Worm (Caenorhabditis elegans): ENCODE results near the gene grl-21.
"Not testable (repeated sequence)": the region's sequence is repeated elsewhere in the genome, so short reads cannot be mapped to it uniquely, and the experiment has no call there.

The grl-21 gene

DNA sequence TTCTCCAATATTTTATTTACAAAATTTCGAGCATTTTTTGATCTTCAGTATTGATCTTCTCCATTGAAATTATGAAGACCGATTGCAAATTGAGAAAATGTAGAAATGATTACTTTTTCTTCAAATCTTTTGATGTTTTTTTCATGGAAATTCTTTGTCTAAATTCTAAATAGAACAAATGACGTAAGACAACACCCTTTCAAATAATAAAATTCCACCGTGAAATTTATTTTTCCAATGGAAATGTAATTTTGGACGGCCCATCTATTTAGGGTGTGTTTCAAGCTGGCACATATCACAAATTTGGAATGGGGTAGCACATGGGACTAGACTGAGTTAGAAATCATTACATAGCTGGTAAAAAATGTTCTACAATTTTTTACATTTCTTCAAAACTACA lies 14.5 kb downstream of the grl-21 start, which contains the start of gene T25B9.2:
TSS of gene T25B9.2 (minus strand) at position 101 of the 400 bp plus-strand sequence.
- TF ChIP-seq nhr-237, nhr-67, nhr-77 (tag; optimal IDR thresholded peaks at IDR 0.05): not testable (repeated sequence)

ce11 chrIV:10754685-10755084 lies 17.4 kb downstream of the grl-21 start, which contains the start of gene T25B9.5:
TSS of gene T25B9.5 (minus strand) at chrIV:10754785.
- TF ChIP-seq nhr-67 (tag; optimal IDR thresholded peaks at IDR 0.05), result no peak
- no peak for TF ChIP-seq lin-15B (tag; optimal IDR thresholded peaks at IDR 0.05)
- no peak for TF ChIP-seq nhr-23 (tag; optimal IDR thresholded peaks at IDR 0.05)

DNA sequence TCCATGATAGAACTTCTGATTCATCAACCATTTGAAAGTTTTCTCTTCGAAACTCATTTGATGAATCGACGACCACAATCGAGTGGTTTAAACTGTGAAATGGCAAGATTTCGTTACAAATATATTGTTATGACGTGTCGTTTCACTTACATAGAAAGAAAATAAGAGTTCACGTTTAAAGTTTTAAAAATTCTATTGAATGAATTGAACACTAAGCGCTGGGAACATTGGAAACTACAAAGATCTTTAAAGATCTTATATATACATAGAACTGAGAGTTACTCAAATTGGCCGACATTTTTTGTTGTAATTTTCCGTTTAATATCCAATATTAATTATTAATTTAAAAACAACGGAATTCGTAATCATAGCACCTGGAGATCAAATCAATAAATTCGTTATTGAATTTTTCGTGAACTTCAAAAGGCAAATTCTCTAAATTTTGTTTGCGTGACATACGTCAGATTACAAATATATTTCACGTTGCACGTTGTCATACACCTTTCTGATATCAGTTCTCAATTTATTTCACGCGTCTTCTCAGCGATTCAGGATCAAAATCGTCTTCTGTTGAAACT lies 20.4 kb downstream of the grl-21 start, which contains the start of the genes T25B9.4 and T25B9.6:
TSS of gene T25B9.4 (minus strand) at position 101 of the 578 bp plus-strand sequence.
TSS of gene T25B9.6 (plus strand) at position 528 of the 578 bp plus-strand sequence.
- TF ChIP-seq egl-5 (tag; optimal IDR thresholded peaks at IDR 0.05), result no peak
- no peak for TF ChIP-seq ceh-16 (tag; optimal IDR thresholded peaks at IDR 0.05)

DNA sequence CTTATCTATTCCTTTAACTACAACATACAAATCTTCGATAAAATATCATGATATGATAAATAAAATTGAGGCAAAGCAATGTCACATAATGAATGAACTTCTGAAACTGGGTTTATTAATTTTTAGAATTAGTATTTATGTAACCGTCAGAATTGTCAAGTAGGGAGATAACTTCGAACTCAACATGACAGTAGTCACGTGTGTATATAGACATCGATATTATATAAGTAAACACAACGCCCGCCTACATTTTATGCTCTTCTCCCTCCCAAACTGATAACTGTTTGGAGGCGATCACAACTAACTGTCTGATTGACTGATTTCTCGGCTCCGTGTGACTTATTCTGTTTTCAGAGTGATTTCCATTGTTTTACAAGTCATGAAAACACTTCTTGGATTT lies 24.1 kb downstream of the grl-21 start, which contains the start of gene ugt-54:
TSS of gene ugt-54 (plus strand) at position 355 of the 400 bp plus-strand sequence.
- TF ChIP-seq daf-12 (tag; optimal IDR thresholded peaks at IDR 0.05) (no peak), elt-2 (tag; optimal IDR thresholded peaks at IDR 0.05) (peak; percentile 87), pqm-1 (tag; optimal IDR thresholded peaks at IDR 0.05) (peak; percentile 74)

- TF ChIP-seq nhr-67 (tag; optimal IDR thresholded peaks at IDR 0.05) (no peak), nhr-76 (tag; optimal IDR thresholded peaks at IDR 0.05) (no peak), nfya-1 (tag; optimal IDR thresholded peaks at IDR 0.05; ENCODE audit: insufficient read depth) (no peak), ceh-28 (tag; optimal IDR thresholded peaks at IDR 0.05) (no peak), ztf-11 (tag; optimal IDR thresholded peaks at IDR 0.05) (no peak), nhr-237 (tag; optimal IDR thresholded peaks at IDR 0.05) (no peak), skn-1 (tag; optimal IDR thresholded peaks at IDR 0.05) (no peak), unc-39 (tag; optimal IDR thresholded peaks at IDR 0.05) (no peak), daf-12 (tag; optimal IDR thresholded peaks at IDR 0.05) (no peak), nhr-11 (tag; optimal IDR thresholded peaks at IDR 0.05) (no peak), R02D3.7 (tag; optimal IDR thresholded peaks at IDR 0.05) (no peak), elt-3 (tag; optimal IDR thresholded peaks at IDR 0.05) (no peak), nhr-25 (tag; optimal IDR thresholded peaks at IDR 0.05) (no peak)
Measured at ce11 chrIV:10764206-10764605, 26.9 kb downstream of the grl-21 start, which contains the start of gene T25B9.11. TSS of gene T25B9.11 (plus strand) at chrIV:10764506.

DNA sequence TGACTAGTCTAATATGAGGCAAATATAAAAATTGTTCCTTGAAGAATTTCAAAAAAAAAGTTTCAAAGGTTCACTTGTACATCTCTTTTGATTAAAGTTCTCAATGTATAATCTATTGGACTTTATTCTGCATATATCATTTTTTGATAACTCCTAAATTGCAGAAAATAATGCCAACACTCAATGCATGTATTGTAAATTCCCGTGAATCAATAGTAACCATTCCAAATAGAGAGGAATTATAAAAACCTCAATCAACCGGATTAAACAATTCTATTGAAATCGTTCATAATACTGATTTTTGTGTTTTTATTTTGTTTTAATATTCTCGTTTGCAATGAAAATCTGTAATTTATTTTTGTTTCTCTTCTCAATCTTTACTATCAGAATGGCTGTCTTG lies 27.8 kb downstream of the grl-21 start, which contains the start of gene T25B9.12:
TSS of gene T25B9.12 (plus strand) at position 301 of the 400 bp plus-strand sequence.
- TF ChIP-seq nhr-28 (tag; optimal IDR thresholded peaks at IDR 0.05), result no peak
- TF ChIP-seq ceh-28 (tag; optimal IDR thresholded peaks at IDR 0.05), result no peak
- TF ChIP-seq snpc-4 (tag; optimal IDR thresholded peaks at IDR 0.05), result no peak
- no peak for TF ChIP-seq mdl-1 (tag; optimal IDR thresholded peaks at IDR 0.05)
- no peak for TF ChIP-seq egl-27 (tag; optimal IDR thresholded peaks at IDR 0.05)
- no peak for TF ChIP-seq hmg-11 (tag; optimal IDR thresholded peaks at IDR 0.05)
- TF ChIP-seq tbx-2 (tag; optimal IDR thresholded peaks at IDR 0.05), result no peak
- TF ChIP-seq nhr-43 (tag; optimal IDR thresholded peaks at IDR 0.05; ENCODE audit: poor library complexity, severe bottlenecking), result no peak
- TF ChIP-seq ztf-11 (tag; optimal IDR thresholded peaks at IDR 0.05), result no peak
- TF ChIP-seq daf-12 (tag; optimal IDR thresholded peaks at IDR 0.05), result no peak
- no peak for TF ChIP-seq lin-15B (tag; optimal IDR thresholded peaks at IDR 0.05)
- TF ChIP-seq pqm-1 (tag; optimal IDR thresholded peaks at IDR 0.05), result no peak

ce11 chrIV:10766071-10766470 lies 28.8 kb downstream of the grl-21 start:
- TF ChIP-seq lin-39 (tag; optimal IDR thresholded peaks at IDR 0.05) (no peak), skn-1 (tag; optimal IDR thresholded peaks at IDR 0.05) (no peak), mdl-1 (tag; optimal IDR thresholded peaks at IDR 0.05) (no peak), nhr-237 (tag; optimal IDR thresholded peaks at IDR 0.05) (no peak), tbx-2 (tag; optimal IDR thresholded peaks at IDR 0.05) (no peak), fkh-10 (GFP tag; optimal IDR thresholded peaks at IDR 0.05) (no peak), ceh-28 (tag; optimal IDR thresholded peaks at IDR 0.05) (no peak)

Data from whole organism, L3 larva.